Worm (Caenorhabditis elegans) whole organism, L4 larva: ENCODE data around the gene T12G3.4.
A peak's percentile ranks its signal among the peaks of the same experiment; 100 is the strongest.

Experiments
- T20F7.1 ChIP-seq: fragments of 200-800 bp; sonication (Bioruptor generic); optimal IDR thresholded peaks from 2 replicates; lab custom pipeline; 2018; ENCODE audit warnings: mild to moderate bottlenecking, missing genetic modification characterization, missing compliant biosample characterization
- ZK546.5 ChIP-seq, 2 experiments: sonication (generic microtip); optimal IDR thresholded peaks; 2 replicates each; lab custom pipeline; 2017; ENCODE audit warnings: missing biosample characterization in 2 of 2, missing genetic modification characterization in 2 of 2
- dve-1 ChIP-seq: sonication (generic microtip); optimal IDR thresholded peaks from 2 replicates; lab custom pipeline; 2017; ENCODE audit warnings: antibody characterized with exemption, mild to moderate bottlenecking, missing genetic modification characterization, missing compliant biosample characterization; ENCODE audit not compliant: insufficient read depth
- gei-8 ChIP-seq: fragments of 200-800 bp; sonication (Bioruptor generic); optimal IDR thresholded peaks from 2 replicates; lab custom pipeline; 2018; ENCODE audit warnings: mild to moderate bottlenecking, missing genetic modification characterization, missing compliant biosample characterization
- hmg-1.1 ChIP-seq: fragments of 200-800 bp; sonication (Bioruptor generic); IDR thresholded peaks from 2 replicates; pipeline ENCODE4 v1.3.6; 2022; ENCODE audit warnings: missing genetic modification reagents, missing genetic modification characterization, missing compliant biosample characterization
- nhr-25 ChIP-seq: sonication (generic microtip); optimal IDR thresholded peaks from 2 replicates; lab custom pipeline; 2017; ENCODE audit warnings: missing genetic modification characterization, mild to moderate bottlenecking, missing compliant biosample characterization, antibody characterized with exemption, moderate library complexity, borderline replicate concordance; ENCODE audit not compliant: insufficient read depth
- nhr-6 ChIP-seq: fragments of 150-350 bp; optimal IDR thresholded peaks from 2 replicates; lab custom pipeline; 2014; ENCODE audit warnings: missing biosample characterization, missing genetic modification characterization
- pqm-1 ChIP-seq: sonication (generic microtip); optimal IDR thresholded peaks from 2 replicates; lab custom pipeline; 2017; ENCODE audit warnings: missing biosample characterization, missing genetic modification characterization

DNA sequence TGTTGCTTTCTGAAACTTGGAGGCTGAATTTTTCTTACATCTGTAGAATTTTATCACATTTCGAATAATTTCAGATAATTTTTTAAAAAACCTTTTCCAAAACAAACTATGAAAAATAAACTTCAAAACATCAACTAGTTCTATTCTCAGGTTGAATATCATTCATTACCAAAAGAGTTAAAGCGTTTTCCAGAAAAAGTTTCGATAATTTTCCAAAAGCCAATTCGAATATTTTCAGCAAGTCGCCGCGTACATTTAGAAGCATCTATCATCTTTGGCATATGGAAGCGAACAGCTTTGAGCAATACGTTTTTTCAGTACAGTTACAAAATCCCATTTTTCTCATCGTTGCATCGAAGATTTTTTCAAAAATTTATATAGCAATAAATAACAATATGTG, 11.1 kb upstream of the T12G3.4 start:
- no peak for TF ChIP-seq pqm-1 (tag; lab: Kevin White, UChicago)
- TF ChIP-seq nhr-25 (tag; lab: Kevin White, UChicago), result no peak
- no peak for TF ChIP-seq nhr-6 (tag; lab: Kevin White, UChicago)
- no peak for TF ChIP-seq gei-8 (GFP tag; lab: Kevin White, UChicago)
- TF ChIP-seq hmg-1.1 (GFP tag; lab: Robert Waterston, UW), result no peak
- TF ChIP-seq ZK546.5 (tag; optimal IDR thresholded peaks at IDR 0.05; lab: Kevin White, UChicago), result no peak
- peak; percentile 26 for TF ChIP-seq dve-1 (tag; lab: Kevin White, UChicago)
- peak; percentile 0 for TF ChIP-seq T20F7.1 (GFP tag; lab: Kevin White, UChicago)
